Fruit fly (Drosophila melanogaster) whole organism, embryonic: Measurements from ENCODE around the gene Tom.

Experiments
- CG10147 ChIP-seq: fragments of 200-800 bp; sonication (Bioruptor generic); optimal IDR thresholded peaks from 2 replicates; lab custom pipeline; 2019; ENCODE audit warnings: missing biosample characterization, mild to moderate bottlenecking, missing genetic modification characterization, moderate library complexity
- CG10431 ChIP-seq: fragments of 200-800 bp; sonication (Bioruptor generic); optimal IDR thresholded peaks from 3 replicates; lab custom pipeline; 2018; ENCODE audit warnings: missing biosample characterization, mild to moderate bottlenecking, missing genetic modification characterization
- CG10565 ChIP-seq: fragments of 200-800 bp; sonication (Bioruptor generic); optimal IDR thresholded peaks from 3 replicates; lab custom pipeline; 2016; ENCODE audit warnings: missing biosample characterization, mild to moderate bottlenecking, missing genetic modification characterization
- CG12659 ChIP-seq: fragments of 200-800 bp; sonication (Bioruptor generic); optimal IDR thresholded peaks from 3 replicates; lab custom pipeline; 2017; ENCODE audit warnings: mild to moderate bottlenecking, missing biosample characterization, missing genetic modification reagents, missing genetic modification characterization
- CG17186 ChIP-seq: fragments of 200-800 bp; sonication (Bioruptor generic); optimal IDR thresholded peaks from 3 replicates; lab custom pipeline; 2017; ENCODE audit warnings: missing biosample characterization, missing genetic modification reagents, missing genetic modification characterization
- CG2199 ChIP-seq: fragments of 200-800 bp; sonication (Bioruptor generic); IDR thresholded peaks from 3 replicates; pipeline ENCODE4 v1.3.6; 2022; ENCODE audit warnings: missing biosample characterization, missing genetic modification characterization
- CG3847 ChIP-seq: fragments of 200-800 bp; sonication (Bioruptor generic); IDR thresholded peaks from 2 replicates; pipeline ENCODE4 v1.3.6; 2022; ENCODE audit warnings: missing biosample characterization, missing genetic modification characterization
- CG4707 ChIP-seq: fragments of 200-800 bp; sonication (Bioruptor generic); optimal IDR thresholded peaks from 2 replicates; lab custom pipeline; 2018; ENCODE audit warnings: missing biosample characterization, mild to moderate bottlenecking, missing genetic modification characterization, moderate library complexity
- CG4730 ChIP-seq: fragments of 200-800 bp; sonication (Bioruptor generic); IDR thresholded peaks from 2 replicates; pipeline ENCODE4 v1.3.6; 2022; ENCODE audit warnings: missing biosample characterization, missing genetic modification characterization
- CG7357 ChIP-seq: fragments of 200-800 bp; sonication (Bioruptor generic); IDR thresholded peaks from 3 replicates; pipeline ENCODE4 v1.3.6; 2022; ENCODE audit warnings: missing biosample characterization, missing genetic modification characterization
- CG8388 ChIP-seq: fragments of 200-800 bp; sonication (Bioruptor generic); optimal IDR thresholded peaks from 2 replicates; lab custom pipeline; 2019; ENCODE audit warnings: missing biosample characterization, mild to moderate bottlenecking, missing genetic modification characterization, moderate library complexity
- CG9797 ChIP-seq: fragments of 200-800 bp; sonication (Bioruptor generic); optimal IDR thresholded peaks from 3 replicates; lab custom pipeline; 2018; ENCODE audit warnings: missing biosample characterization, mild to moderate bottlenecking, missing genetic modification characterization
- CG9932 ChIP-seq: fragments of 200-800 bp; sonication (Bioruptor generic); IDR thresholded peaks from 2 replicates; pipeline ENCODE4 v1.3.6; 2022; ENCODE audit warnings: missing biosample characterization, missing genetic modification characterization
- CTCF ChIP-seq: fragments of 200-800 bp; sonication (Bioruptor generic); optimal IDR thresholded peaks from 2 replicates; lab custom pipeline; 2017; ENCODE audit warnings: missing biosample characterization, mild to moderate bottlenecking, missing genetic modification characterization, moderate library complexity
- Chrac-16 ChIP-seq: fragments of 200-800 bp; sonication (Bioruptor generic); optimal IDR thresholded peaks from 3 replicates; lab custom pipeline; 2016; ENCODE audit warnings: missing biosample characterization, missing genetic modification characterization
- D ChIP-seq, 2 experiments: fragments of 200-800 bp in 1 of 2; fragments of >200 bp in 1 of 2; sonication (Bioruptor generic) in 1 of 2; optimal IDR thresholded peaks; 2 replicates in 1 of 2; 3 replicates in 1 of 2; lab custom pipeline; 2017; ENCODE audit warnings: mild to moderate bottlenecking in 1 of 2, missing biosample characterization in 1 of 2, missing genetic modification characterization in 1 of 2, missing genetic modification reagents in 1 of 2
- D19A ChIP-seq: fragments of 200-800 bp; optimal IDR thresholded peaks from 3 replicates; lab custom pipeline; 2019; ENCODE audit warnings: missing biosample characterization, mild to moderate bottlenecking, missing genetic modification characterization, moderate library complexity
- E2f1 ChIP-seq: fragments of 200-800 bp; sonication (Bioruptor generic); IDR thresholded peaks from 2 replicates; pipeline ENCODE4 v1.3.6; 2022; ENCODE audit warnings: missing biosample characterization, missing genetic modification characterization
- Gsc ChIP-seq: fragments of 200-800 bp; sonication (Bioruptor generic); IDR thresholded peaks from 2 replicates; pipeline ENCODE4 v1.3.6; 2022; ENCODE audit warnings: missing biosample characterization, missing genetic modification characterization
- Hmr ChIP-seq: fragments of 200-800 bp; sonication (Bioruptor generic); optimal IDR thresholded peaks from 3 replicates; lab custom pipeline; 2017; ENCODE audit warnings: mild to moderate bottlenecking, missing biosample characterization, missing genetic modification reagents, missing genetic modification characterization
- Kr ChIP-seq: fragments of 200-800 bp; sonication (Bioruptor generic); optimal IDR thresholded peaks from 2 replicates; lab custom pipeline; 2017; ENCODE audit warnings: missing biosample characterization, mild to moderate bottlenecking, missing genetic modification characterization
- Lpt ChIP-seq: fragments of >200 bp; optimal IDR thresholded peaks from 2 replicates; lab custom pipeline; 2018; ENCODE audit warnings: missing biosample characterization, missing genetic modification characterization
- NC2α ChIP-seq: fragments of 200-800 bp; sonication (Bioruptor generic); optimal IDR thresholded peaks from 2 replicates; lab custom pipeline; 2016; ENCODE audit warnings: missing biosample characterization, missing genetic modification characterization
- NFAT ChIP-seq: fragments of 200-800 bp; sonication (Bioruptor generic); IDR thresholded peaks from 2 replicates; pipeline ENCODE4 v1.3.6; 2022; ENCODE audit warnings: missing biosample characterization, missing genetic modification characterization
- Ptx1 ChIP-seq: fragments of 200-800 bp; sonication (Bioruptor generic); IDR thresholded peaks from 2 replicates; pipeline ENCODE4 v1.3.6; 2022; ENCODE audit warnings: missing biosample characterization, missing genetic modification characterization
- al ChIP-seq: fragments of 200-800 bp; sonication (Bioruptor generic); IDR thresholded peaks from 2 replicates; pipeline ENCODE4 v1.3.6; 2022; ENCODE audit warnings: missing biosample characterization, missing genetic modification characterization
- aop ChIP-seq: fragments of 200-800 bp; sonication (Bioruptor generic); IDR thresholded peaks from 2 replicates; pipeline ENCODE4 v1.3.6; 2022; ENCODE audit warnings: missing biosample characterization, missing genetic modification characterization
- az2 ChIP-seq: fragments of 200-800 bp; sonication (Bioruptor generic); optimal IDR thresholded peaks from 3 replicates; lab custom pipeline; 2016; ENCODE audit warnings: missing biosample characterization, missing genetic modification characterization
- bigmax ChIP-seq: fragments of 200-800 bp; sonication (Bioruptor generic); optimal IDR thresholded peaks from 2 replicates; lab custom pipeline; 2018; ENCODE audit warnings: missing biosample characterization, mild to moderate bottlenecking, missing genetic modification characterization
- cato ChIP-seq: fragments of 200-800 bp; sonication (Bioruptor generic); optimal IDR thresholded peaks from 2 replicates; lab custom pipeline; 2016; ENCODE audit warnings: missing biosample characterization, missing genetic modification characterization, borderline replicate concordance
- crol ChIP-seq: fragments of 200-800 bp; sonication (Bioruptor generic); IDR thresholded peaks from 2 replicates; pipeline ENCODE4 v1.3.6; 2022; ENCODE audit warnings: missing biosample characterization, missing genetic modification characterization
- dan ChIP-seq: fragments of 200-800 bp; sonication (Bioruptor generic); IDR thresholded peaks from 2 replicates; pipeline ENCODE4 v1.3.6; 2022; ENCODE audit warnings: missing biosample characterization, missing genetic modification characterization
- fd64A ChIP-seq: fragments of 200-800 bp; sonication (Bioruptor generic); optimal IDR thresholded peaks from 3 replicates; lab custom pipeline; 2018; ENCODE audit warnings: missing biosample characterization, mild to moderate bottlenecking, missing genetic modification characterization
- gce ChIP-seq: fragments of 200-800 bp; sonication (Bioruptor generic); IDR thresholded peaks from 3 replicates; pipeline ENCODE4 v1.3.6; 2022; ENCODE audit warnings: missing biosample characterization, missing genetic modification characterization
- gcm2 ChIP-seq: fragments of 200-800 bp; sonication (Bioruptor generic); optimal IDR thresholded peaks from 2 replicates; lab custom pipeline; 2016; ENCODE audit warnings: missing biosample characterization, missing genetic modification characterization
- hkb ChIP-seq, 2 experiments: fragments of 200-800 bp in 1 of 2; fragments of >200 bp in 1 of 2; sonication (Bioruptor generic) in 1 of 2; IDR thresholded peaks in 1 of 2; optimal IDR thresholded peaks in 1 of 2; 2 replicates each; pipeline versions ENCODE4 v1.3.6 to Lab custom; 2017 to 2022; ENCODE audit warnings: missing biosample characterization in 1 of 2, missing genetic modification characterization in 1 of 2
- ind ChIP-seq: fragments of 200-800 bp; sonication (Bioruptor generic); optimal IDR thresholded peaks from 3 replicates; lab custom pipeline; 2016; ENCODE audit warnings: missing biosample characterization, missing genetic modification characterization
- knrl ChIP-seq: fragments of 200-800 bp; sonication (Bioruptor generic); IDR thresholded peaks from 3 replicates; pipeline ENCODE4 v1.3.6; 2022; ENCODE audit warnings: missing biosample characterization, missing genetic modification characterization; ENCODE audit not compliant: partially characterized antibody
- luna ChIP-seq: fragments of 200-800 bp; sonication (Bioruptor generic); optimal IDR thresholded peaks from 2 replicates; lab custom pipeline; 2016; ENCODE audit warnings: missing biosample characterization, missing genetic modification characterization
- oc ChIP-seq: fragments of 200-800 bp; sonication (Bioruptor generic); optimal IDR thresholded peaks from 2 replicates; lab custom pipeline; 2018; ENCODE audit warnings: missing biosample characterization, mild to moderate bottlenecking, missing genetic modification characterization, moderate library complexity
- odd ChIP-seq: fragments of 200-800 bp; sonication (Bioruptor generic); optimal IDR thresholded peaks from 2 replicates; lab custom pipeline; 2017; ENCODE audit warnings: missing biosample characterization, mild to moderate bottlenecking, missing genetic modification characterization
- otp ChIP-seq: fragments of 200-800 bp; sonication (Bioruptor generic); IDR thresholded peaks from 3 replicates; pipeline ENCODE4, ENCODE4 v1.3.6; 2022; ENCODE audit warnings: missing biosample characterization, missing genetic modification characterization
- pho ChIP-seq: fragments of 200-800 bp; sonication (Bioruptor generic); optimal IDR thresholded peaks from 2 replicates; lab custom pipeline; 2016; ENCODE audit warnings: missing biosample characterization, missing genetic modification characterization
- pros ChIP-seq: fragments of 200-800 bp; sonication (Bioruptor generic); optimal IDR thresholded peaks from 3 replicates; lab custom pipeline; 2019; ENCODE audit warnings: missing biosample characterization, mild to moderate bottlenecking, missing genetic modification characterization, moderate library complexity
- salm ChIP-seq: fragments of 200-800 bp; sonication (Bioruptor generic); optimal IDR thresholded peaks from 2 replicates; lab custom pipeline; 2018; ENCODE audit warnings: missing biosample characterization, mild to moderate bottlenecking, missing genetic modification characterization
- slbo ChIP-seq: fragments of 200-800 bp; sonication (Bioruptor generic); IDR thresholded peaks from 2 replicates; pipeline ENCODE4 v1.3.6; 2022; ENCODE audit warnings: missing biosample characterization, missing genetic modification characterization
- sqz ChIP-seq: fragments of 200-800 bp; sonication (Bioruptor generic); optimal IDR thresholded peaks from 3 replicates; lab custom pipeline; 2018; ENCODE audit warnings: missing biosample characterization, mild to moderate bottlenecking, missing genetic modification characterization
- sr ChIP-seq: fragments of 200-800 bp; sonication (Bioruptor generic); IDR thresholded peaks from 3 replicates; pipeline ENCODE4 v1.3.6; 2022; ENCODE audit warnings: missing biosample characterization, missing genetic modification characterization
- twi ChIP-seq: fragments of 200-800 bp; optimal IDR thresholded peaks from 2 replicates; lab custom pipeline; 2019; ENCODE audit warnings: missing biosample characterization, mild to moderate bottlenecking, missing genetic modification characterization, moderate library complexity
- wdn ChIP-seq: fragments of 200-800 bp; sonication (Bioruptor generic); IDR thresholded peaks from 2 replicates; pipeline ENCODE4 v1.3.6; 2022; ENCODE audit warnings: missing biosample characterization, missing genetic modification characterization

Tom gene

DNA sequence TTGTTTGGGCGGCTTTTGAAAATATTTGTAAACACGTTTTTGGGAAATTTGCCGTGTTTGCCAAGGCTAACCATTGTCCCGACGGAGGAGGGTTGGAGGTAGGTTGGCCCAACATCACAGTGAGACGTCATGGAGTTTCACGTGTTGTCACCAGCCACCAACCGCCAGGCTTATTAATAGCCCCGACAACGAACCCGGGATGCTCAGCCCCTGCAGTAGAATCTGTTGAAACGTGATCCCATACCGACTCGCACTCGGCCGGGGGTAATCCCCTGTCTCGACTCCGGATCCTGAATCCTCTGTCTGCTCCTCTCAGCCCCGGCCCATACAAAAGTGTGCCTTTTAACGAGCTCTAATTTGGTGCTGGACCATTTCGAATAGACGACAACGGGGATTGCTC lies 8.6 kb upstream of the Tom start (continued):
- peak; percentile 98 for TF ChIP-seq D (optimal IDR thresholded peaks at IDR 0.05; lab: Kevin White, UChicago)
- peak; percentile 12 for TF ChIP-seq D (GFP tag; optimal IDR thresholded peaks at IDR 0.05; lab: Kevin White, UChicago)
- no peak for TF ChIP-seq NFAT
- TF ChIP-seq CG7357 (GFP tag; lab: Robert Waterston, UW), result no peak
- TF ChIP-seq bigmax (GFP tag; lab: Kevin White, UChicago), result no peak
- no peak for TF ChIP-seq CG10431 (GFP tag; lab: Kevin White, UChicago)
- TF ChIP-seq CG10565 (GFP tag; lab: Kevin White, UChicago), result no peak
- TF ChIP-seq otp (GFP tag; lab: Robert Waterston, UW), result no peak
- no peak for TF ChIP-seq aop (GFP tag; lab: Robert Waterston, UW)
- no peak for TF ChIP-seq NC2α (GFP tag; lab: Kevin White, UChicago)
- TF ChIP-seq gce (GFP tag; lab: Robert Waterston, UW), result no peak
- TF ChIP-seq al, result no peak
- TF ChIP-seq knrl (GFP tag; lab: Robert Waterston, UW), result no peak
- no peak for TF ChIP-seq fd64A (GFP tag; lab: Kevin White, UChicago)
- no peak for TF ChIP-seq CG8388
- no peak for TF ChIP-seq Hmr (GFP tag; lab: Kevin White, UChicago)
- no peak for TF ChIP-seq gcm2 (GFP tag; lab: Kevin White, UChicago)
- TF ChIP-seq pros, result peak; percentile 80
- peak; percentile 19 for TF ChIP-seq odd
- peak; percentile 27 for TF ChIP-seq oc (tag; lab: Kevin White, UChicago)
- no peak for TF ChIP-seq CTCF (GFP tag; lab: Kevin White, UChicago)
- no peak for TF ChIP-seq ind
- TF ChIP-seq CG4730 (GFP tag; lab: Robert Waterston, UW), result no peak
- no peak for TF ChIP-seq luna (GFP tag; lab: Kevin White, UChicago)
- peak; percentile 71; the same call in 1 of the 3 replicates for TF ChIP-seq CG2199 (GFP tag; lab: Robert Waterston, UW)
- no peak for TF ChIP-seq CG9932 (GFP tag; lab: Robert Waterston, UW)
- no peak for TF ChIP-seq az2
- no peak for TF ChIP-seq Gsc (GFP tag; lab: Robert Waterston, UW)
- no peak for TF ChIP-seq CG12659 (GFP tag; lab: Kevin White, UChicago)
- no peak for TF ChIP-seq Ptx1
- TF ChIP-seq sr (GFP tag; lab: Robert Waterston, UW), result no peak
- TF ChIP-seq sqz (GFP tag; lab: Kevin White, UChicago), result no peak
- TF ChIP-seq twi (tag; lab: Kevin White, UChicago), result peak; percentile 95
- TF ChIP-seq hkb (optimal IDR thresholded peaks at IDR 0.05; lab: Kevin White, UChicago), result no peak
- TF ChIP-seq hkb (GFP tag; IDR thresholded peaks at IDR 0.05; lab: Robert Waterston, UW), result no peak
- no peak for TF ChIP-seq slbo (GFP tag; lab: Robert Waterston, UW)
- TF ChIP-seq E2f1 (GFP tag; lab: Robert Waterston, UW), result no peak
- TF ChIP-seq Lpt (GFP tag; lab: Kevin White, UChicago), result no peak
- TF ChIP-seq CG4707 (GFP tag; lab: Kevin White, UChicago), result no peak
- TF ChIP-seq wdn (GFP tag; lab: Robert Waterston, UW), result no peak
- TF ChIP-seq CG9797, result no peak
- TF ChIP-seq pho (GFP tag; lab: Kevin White, UChicago), result no peak
- TF ChIP-seq cato (GFP tag; lab: Kevin White, UChicago), result no peak
- peak; percentile 53; the same call in 1 of the 2 replicates for TF ChIP-seq crol (GFP tag; lab: Robert Waterston, UW)
- no peak for TF ChIP-seq CG3847
- no peak for TF ChIP-seq D19A (tag; lab: Kevin White, UChicago)
- no peak for TF ChIP-seq CG10147 (GFP tag; lab: Kevin White, UChicago)
- peak; percentile 5 for TF ChIP-seq Kr
- TF ChIP-seq Chrac-16, result no peak
- no peak for TF ChIP-seq CG17186 (GFP tag; lab: Kevin White, UChicago)
- TF ChIP-seq salm (tag; lab: Kevin White, UChicago), result no peak
- TF ChIP-seq dan (GFP tag; lab: Robert Waterston, UW), result no peak
- TF ChIP-seq, all 482 proteins: peak for 12
